Worm (Caenorhabditis elegans): ENCODE results near the gene srg-69.

The srg-69 gene

ce11 chrII:5399201-5399600, 43.7 kb downstream of the srg-69 start, which contains the start of gene mog-5:
TSS of gene mog-5 (plus strand) at chrII:5399538.
- TF ChIP-seq ceh-48 (tag; optimal IDR thresholded peaks at IDR 0.05), result no peak
- peak; percentile 32 for TF ChIP-seq pha-2 (tag; optimal IDR thresholded peaks at IDR 0.05)
- peak; percentile 43 for TF ChIP-seq ceh-14 (tag; optimal IDR thresholded peaks at IDR 0.05)
- peak; percentile 26 for TF ChIP-seq ref-2 (tag; optimal IDR thresholded peaks at IDR 0.05)
- TF ChIP-seq fax-1 (tag; optimal IDR thresholded peaks at IDR 0.05), result peak; percentile 14
- no peak for TF ChIP-seq ceh-6 (GFP tag; optimal IDR thresholded peaks at IDR 0.05)
- peak; percentile 26 for TF ChIP-seq unc-86 (tag; optimal IDR thresholded peaks at IDR 0.05)
- TF ChIP-seq zip-5 (tag; optimal IDR thresholded peaks at IDR 0.05), result peak; percentile 13
- TF ChIP-seq ceh-31 (tag; optimal IDR thresholded peaks at IDR 0.05), result peak; percentile 11
- TF ChIP-seq ztf-16 (tag; optimal IDR thresholded peaks at IDR 0.05), result peak; percentile 30
- TF ChIP-seq nhr-11 (tag; optimal IDR thresholded peaks at IDR 0.05), result no peak
- peak; percentile 50 for TF ChIP-seq nhr-232 (tag; optimal IDR thresholded peaks at IDR 0.05)
- peak; percentile 30 for TF ChIP-seq pat-9 (tag; optimal IDR thresholded peaks at IDR 0.05)
- peak; percentile 38 for TF ChIP-seq C38D4.7 (GFP tag; optimal IDR thresholded peaks at IDR 0.05)
- TF ChIP-seq F13H6.1 (tag; optimal IDR thresholded peaks at IDR 0.05), result peak; percentile 31
- TF ChIP-seq ttx-3 (tag; optimal IDR thresholded peaks at IDR 0.05), result peak; percentile 69
- no peak for TF ChIP-seq npax-4 (tag; optimal IDR thresholded peaks at IDR 0.05)
- TF ChIP-seq sox-4 (tag; optimal IDR thresholded peaks at IDR 0.05), result peak; percentile 55
- no peak for TF ChIP-seq unc-55 (GFP tag; optimal IDR thresholded peaks at IDR 0.05)
- TF ChIP-seq ceh-2 (tag; optimal IDR thresholded peaks at IDR 0.05), result peak; percentile 5
- peak; percentile 65 for TF ChIP-seq unc-42 (tag; optimal IDR thresholded peaks at IDR 0.05)
- TF ChIP-seq che-1 (tag; optimal IDR thresholded peaks at IDR 0.05), result peak; percentile 21
- TF ChIP-seq K09A11.1 (tag; optimal IDR thresholded peaks at IDR 0.05; ENCODE audit: insufficient read depth), result peak; percentile 82
- no peak for TF ChIP-seq fkh-6 (tag; optimal IDR thresholded peaks at IDR 0.05)
- TF ChIP-seq tbx-2 (tag; optimal IDR thresholded peaks at IDR 0.05), result peak; percentile 50
- peak; percentile 27 for TF ChIP-seq hlh-8 (tag; optimal IDR thresholded peaks at IDR 0.05)
- no peak for TF ChIP-seq tbx-7 (tag; optimal IDR thresholded peaks at IDR 0.05)
- peak; percentile 32 for TF ChIP-seq nfya-1 (tag; optimal IDR thresholded peaks at IDR 0.05)
- TF ChIP-seq pag-3 (tag; optimal IDR thresholded peaks at IDR 0.05; ENCODE audit: borderline replicate concordance), result no peak
- no peak for TF ChIP-seq T23F11.4 (GFP tag; optimal IDR thresholded peaks at IDR 0.05)
- TF ChIP-seq odd-2 (tag; optimal IDR thresholded peaks at IDR 0.05), result peak; percentile 64
- TF ChIP-seq lin-11 (tag; optimal IDR thresholded peaks at IDR 0.05), result peak; percentile 36

All from whole organism, late embryonic.